Fruit fly (Drosophila melanogaster): Measurements from ENCODE around the gene CG7322.

DNA sequence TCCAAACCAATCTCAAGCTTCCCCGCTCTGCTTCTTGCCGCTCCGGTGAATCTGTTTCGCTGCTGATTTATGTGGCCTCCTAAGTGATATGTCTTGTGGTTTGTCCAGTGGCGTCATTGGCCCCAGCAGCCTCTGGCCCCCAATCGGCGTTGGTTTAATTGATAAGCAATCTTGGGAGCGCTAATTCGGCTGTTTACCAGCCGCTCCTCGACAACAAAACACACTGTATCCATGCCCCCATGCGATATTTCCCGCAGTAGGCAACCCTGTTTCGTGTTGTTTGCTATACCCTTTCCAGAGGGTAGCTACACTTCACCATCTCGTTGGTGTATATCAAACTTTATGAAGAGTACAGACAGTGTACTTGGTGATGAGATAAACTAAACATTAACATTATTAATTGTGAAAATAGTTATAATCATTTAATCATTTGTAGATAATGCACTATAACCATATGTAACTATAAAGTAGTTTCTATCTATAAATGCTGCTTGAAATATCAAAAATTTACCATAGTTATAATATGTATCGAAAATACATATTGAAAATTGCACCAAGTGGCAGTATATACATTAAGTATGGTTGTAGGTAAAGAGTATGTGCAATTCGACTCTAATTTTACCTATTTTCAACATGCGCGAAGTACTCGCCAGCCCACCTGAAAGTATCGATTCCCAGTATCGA is 9.1 kb downstream of the CG7322 start, which contains the start of gene shop:
- TF ChIP-seq CG12605 (GFP tag; IDR thresholded peaks at IDR 0.05) (no peak), gl (tag; optimal IDR thresholded peaks at IDR 0.05) (peak; percentile 41), CG17806 (tag; optimal IDR thresholded peaks at IDR 0.05) (peak; percentile 76), Snoo (tag; optimal IDR thresholded peaks at IDR 0.05) (peak; percentile 83), CG9948 (tag; optimal IDR thresholded peaks at IDR 0.05) (peak; percentile 83), CG32121 (GFP tag; IDR thresholded peaks at IDR 0.05) (0 out of 2 replicates have a peak, but pooled peaks have one; percentile 27), CG34367 (tag; optimal IDR thresholded peaks at IDR 0.05) (peak; percentile 86), CG13204 (GFP tag; optimal IDR thresholded peaks at IDR 0.05) (peak; percentile 67), Pif1B (GFP tag; optimal IDR thresholded peaks at IDR 0.05) (peak; percentile 75), D1 (tag; optimal IDR thresholded peaks at IDR 0.05) (no peak), Pif1A (GFP tag; optimal IDR thresholded peaks at IDR 0.05) (peak; percentile 76)

Data from whole organism, pupa.